Fruit fly (Drosophila melanogaster) whole organism: ENCODE data around the gene CG9330.

Experiments used
- CG8478 ChIP-seq: fragments of >200 bp; optimal IDR thresholded peaks from 2 replicates; lab custom pipeline; 2018; ENCODE audit warnings: inconsistent platforms
- Dll ChIP-seq: fragments of >200 bp; optimal IDR thresholded peaks from 2 replicates; lab custom pipeline; 2017
- EcR ChIP-seq, 2 experiments: fragments of >200 bp; optimal IDR thresholded peaks; 2 replicates each; lab custom pipeline; 2017; ENCODE audit warnings: missing biosample characterization in 2 of 2, missing genetic modification characterization in 2 of 2, missing genetic modification reagents in 2 of 2
- pan ChIP-seq: fragments of >200 bp; optimal IDR thresholded peaks from 2 replicates; lab custom pipeline; 2017
- psq ChIP-seq: fragments of >200 bp; optimal IDR thresholded peaks from 2 replicates; lab custom pipeline; 2017
- usp ChIP-seq: fragments of >200 bp; optimal IDR thresholded peaks from 2 replicates; lab custom pipeline; 2017; ENCODE audit warnings: missing biosample characterization, missing genetic modification characterization, mixed read lengths

CG9330 gene

dm6 chr3L:19560695-19561246 is 25.3 kb upstream of the CG9330 start:
- TF ChIP-seq pan (no peak), Dll (no peak), psq (lab: Kevin White, UChicago) (no peak), usp (GFP tag; lab: Kevin White, UChicago) (no peak), EcR (GFP tag; optimal IDR thresholded peaks at IDR 0.05; lab: Kevin White, UChicago) (no peak), CG8478 (no peak)

DNA sequence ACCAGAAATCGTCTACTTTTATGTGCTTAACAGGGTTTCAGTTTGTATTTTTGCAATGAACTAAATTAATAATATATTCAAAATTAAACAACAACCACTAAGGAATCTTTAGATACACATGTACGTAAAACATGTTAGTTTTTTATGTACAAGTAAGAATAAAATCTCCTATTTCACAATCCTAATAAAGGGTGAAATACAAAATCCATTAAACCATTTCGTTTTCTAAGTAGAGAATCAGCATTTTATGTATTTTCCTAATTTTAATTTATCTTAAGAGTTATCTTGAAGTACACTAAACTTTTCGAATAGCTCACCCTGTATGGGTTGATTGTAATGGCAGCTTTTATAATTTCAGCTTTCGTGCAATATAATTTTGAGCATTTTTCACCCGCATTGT is 24.3 kb upstream of the CG9330 start:
- no peak for TF ChIP-seq psq (lab: Kevin White, UChicago)

DNA sequence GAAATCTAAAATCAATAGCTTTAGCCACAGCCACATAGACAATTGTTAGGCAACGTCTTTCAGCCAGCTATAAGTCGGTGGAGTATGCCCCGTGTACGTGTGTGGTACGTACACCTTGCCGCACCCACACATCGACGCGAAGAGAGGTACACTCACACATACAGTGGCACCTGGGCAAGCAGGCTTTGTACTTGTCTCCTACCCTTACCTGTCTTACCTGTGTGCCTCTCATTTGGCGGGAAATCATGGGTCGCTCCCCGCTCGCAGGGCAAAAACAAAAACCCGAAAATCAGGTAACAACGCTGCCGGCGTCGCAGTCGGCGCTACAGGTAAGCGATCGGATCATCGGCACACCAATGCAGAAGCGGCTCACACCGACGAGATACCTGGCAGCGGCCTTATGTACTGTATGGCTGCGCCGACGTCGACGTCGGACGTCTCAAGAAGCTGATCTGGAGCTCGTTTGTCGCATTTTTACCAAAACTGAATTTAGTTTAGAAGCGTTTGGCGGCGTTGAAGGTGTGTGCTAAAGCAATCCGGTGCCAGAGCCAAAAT is 23.8 kb upstream of the CG9330 start:
- TF ChIP-seq CG8478 (no peak), psq (lab: Kevin White, UChicago) (no peak), usp (GFP tag; lab: Kevin White, UChicago) (no peak), pan (no peak), Dll (no peak), EcR (GFP tag; optimal IDR thresholded peaks at IDR 0.05; lab: Kevin White, UChicago) (no peak)

- TF ChIP-seq EcR (GFP tag; optimal IDR thresholded peaks at IDR 0.05; lab: Kevin White, UChicago) (no peak), psq (lab: Kevin White, UChicago) (no peak), Dll (no peak), usp (GFP tag; lab: Kevin White, UChicago) (no peak), CG8478 (no peak), pan (no peak)
Observed at dm6 chr3L:19563014-19563413, 23.0 kb upstream of the CG9330 start.

dm6 chr3L:19564905-19565700 is 20.9 kb upstream of the CG9330 start:
- TF ChIP-seq Dll (no peak), psq (lab: Kevin White, UChicago) (no peak), CG8478 (no peak), EcR (GFP tag; optimal IDR thresholded peaks at IDR 0.05; lab: Kevin White, UChicago) (no peak), usp (GFP tag; lab: Kevin White, UChicago) (no peak), pan (no peak)

DNA sequence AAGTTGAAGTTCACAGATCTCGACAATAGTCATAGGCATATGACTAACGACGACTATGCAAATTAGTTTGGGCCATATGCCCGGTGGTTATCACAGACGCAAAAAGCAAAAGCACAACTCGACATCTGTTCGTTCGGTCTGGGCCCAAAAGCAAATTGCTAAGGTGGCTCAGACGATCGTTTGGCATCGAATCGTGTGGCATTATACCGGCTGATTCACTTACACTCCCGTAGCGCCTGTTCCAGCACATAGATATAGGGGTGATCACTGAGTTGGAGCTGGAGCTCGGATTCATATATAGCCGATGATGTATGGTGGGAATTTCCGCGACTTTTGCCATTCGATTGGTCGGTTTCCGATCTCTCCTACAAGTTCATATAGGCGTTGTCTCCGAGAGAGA is 19.9 kb upstream of the CG9330 start:
- TF ChIP-seq EcR (GFP tag; optimal IDR thresholded peaks at IDR 0.05; lab: Kevin White, UChicago) = no peak

- TF ChIP-seq psq (lab: Kevin White, UChicago) = no peak
- no peak for TF ChIP-seq pan
- no peak for TF ChIP-seq Dll
- no peak for TF ChIP-seq EcR (GFP tag; optimal IDR thresholded peaks at IDR 0.05; lab: Kevin White, UChicago)
- no peak for TF ChIP-seq CG8478
- no peak for TF ChIP-seq usp (GFP tag; lab: Kevin White, UChicago)
Observed at dm6 chr3L:19568999-19569398, 17.1 kb upstream of the CG9330 start.

DNA sequence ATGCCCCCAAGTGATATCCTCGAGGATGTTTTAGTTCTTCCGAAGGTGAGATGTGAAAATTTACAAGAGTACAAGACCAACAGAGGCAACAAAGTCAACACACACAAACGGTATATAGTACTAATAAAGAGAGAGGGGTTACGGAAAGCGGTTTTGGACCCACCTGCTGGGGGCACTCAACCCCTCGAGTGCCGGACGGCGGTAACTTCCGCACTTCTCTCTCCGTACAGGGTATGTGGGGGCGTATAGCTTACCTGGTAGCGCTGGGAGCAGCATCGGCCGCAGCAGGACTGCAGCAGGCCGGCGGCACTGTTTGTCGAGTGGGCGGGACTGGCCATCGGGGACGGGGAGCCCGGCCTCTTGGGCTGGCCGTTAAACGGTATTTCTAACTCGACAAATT is 16.6 kb upstream of the CG9330 start:
- TF ChIP-seq CG8478 (no peak), Dll (no peak), pan (no peak), EcR (GFP tag; optimal IDR thresholded peaks at IDR 0.05; lab: Kevin White, UChicago) (no peak), psq (lab: Kevin White, UChicago) (no peak), usp (GFP tag; lab: Kevin White, UChicago) (no peak)

dm6 chr3L:19574452-19574851 is 11.6 kb upstream of the CG9330 start:
- TF ChIP-seq EcR (GFP tag; optimal IDR thresholded peaks at IDR 0.05; lab: Kevin White, UChicago) = no peak

- TF ChIP-seq pan = no peak
- TF ChIP-seq Dll = no peak
- no peak for TF ChIP-seq usp (GFP tag; lab: Kevin White, UChicago)
Observed at dm6 chr3L:19575650-19576049, 10.4 kb upstream of the CG9330 start.

DNA sequence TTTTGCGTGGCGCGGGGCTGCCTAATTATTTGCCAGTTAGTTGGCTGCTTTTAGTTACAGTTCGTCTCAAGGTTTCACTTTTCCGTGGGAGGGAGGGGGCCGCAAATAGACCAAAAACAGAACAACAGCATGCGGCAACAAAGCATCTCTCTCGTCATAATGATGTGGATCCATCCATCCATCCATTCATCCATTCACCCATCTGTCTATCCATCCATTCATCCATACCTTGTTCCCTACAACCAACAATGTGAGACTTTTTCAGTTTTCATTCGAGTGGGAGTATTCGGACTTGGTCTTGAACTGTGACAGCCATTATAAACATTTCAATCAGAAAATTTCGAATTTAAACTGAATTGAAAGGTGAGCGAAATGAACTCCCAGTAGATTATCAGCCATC is 6.7 kb upstream of the CG9330 start:
- no peak for TF ChIP-seq Dll
- TF ChIP-seq EcR (GFP tag; optimal IDR thresholded peaks at IDR 0.05; lab: Kevin White, UChicago) = no peak
- no peak for TF ChIP-seq pan
- TF ChIP-seq usp (GFP tag; lab: Kevin White, UChicago) = no peak
- no peak for TF ChIP-seq CG8478
- TF ChIP-seq psq (lab: Kevin White, UChicago) = no peak

DNA sequence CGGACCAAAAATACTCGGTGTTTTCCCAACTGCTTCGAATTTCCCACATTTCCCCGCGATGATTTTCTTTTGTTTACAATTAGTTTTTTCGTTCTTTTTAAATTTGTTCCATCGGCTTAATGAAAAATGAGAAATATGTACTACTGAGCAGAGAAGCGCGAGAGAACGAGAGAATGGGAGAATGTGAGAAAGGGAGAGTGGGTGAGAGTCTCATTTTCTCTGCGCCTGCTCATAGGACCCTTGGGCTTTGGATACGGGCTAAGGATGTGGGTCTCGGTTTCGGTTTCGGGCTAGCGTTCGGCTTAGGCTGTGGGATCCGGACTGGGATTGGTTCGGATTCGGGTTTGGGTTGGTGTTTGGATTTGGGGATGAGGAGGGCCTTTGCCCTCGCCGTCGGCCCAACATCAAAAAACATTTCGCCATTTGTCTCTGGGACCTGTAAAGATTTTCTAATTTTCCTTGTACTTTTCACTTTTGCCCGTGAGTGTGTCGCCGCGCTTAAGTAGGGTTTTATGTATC is 5.3 kb upstream of the CG9330 start:
- TF ChIP-seq psq (lab: Kevin White, UChicago) = no peak

dm6 chr3L:19584369-19584915 is 1.6 kb upstream of the CG9330 start, which contains the start of gene Shal:
TSS of gene Shal (minus strand) at chr3L:19584568.
- TF ChIP-seq EcR (GFP tag; optimal IDR thresholded peaks at IDR 0.05; lab: Kevin White, UChicago) = no peak
- no peak for TF ChIP-seq psq (lab: Kevin White, UChicago)
- no peak for TF ChIP-seq usp (GFP tag; lab: Kevin White, UChicago)
- TF ChIP-seq pan = no peak
- TF ChIP-seq CG8478 = no peak
